Fruit fly (Drosophila melanogaster) Kc167 (cell line): Measurements from ENCODE around the gene CG2604.

Source experiments
- Myc ChIP-seq: fragments of >200 bp; optimal IDR thresholded peaks from 2 replicates; lab custom pipeline; 2017; ENCODE audit warnings: missing external identifiers
- Sin3A ChIP-seq: fragments of >200 bp; optimal IDR thresholded peaks from 2 replicates; lab custom pipeline; 2018; ENCODE audit warnings: missing external identifiers
- h ChIP-seq: fragments of >200 bp; optimal IDR thresholded peaks from 3 replicates; lab custom pipeline; 2018; ENCODE audit warnings: missing external identifiers
- insv ChIP-seq: fragments of >200 bp; optimal IDR thresholded peaks from 3 replicates; lab custom pipeline; 2018; ENCODE audit warnings: missing external identifiers
- psq ChIP-seq: fragments of >200 bp; optimal IDR thresholded peaks from 2 replicates; lab custom pipeline; 2017; ENCODE audit warnings: missing external identifiers
- ttk ChIP-seq: sonication (Bioruptor generic); optimal IDR thresholded peaks from 2 replicates; lab custom pipeline; 2017; ENCODE audit warnings: missing external identifiers

The CG2604 gene

dm6 chr3R:5223135-5223534 lies at the start of gene CG2604:
TSS of gene CG2604 (minus strand) at chr3R:5223365.
- TF ChIP-seq h (lab: Kevin White, UChicago), result no peak
- no peak for TF ChIP-seq insv (lab: Kevin White, UChicago)
- TF ChIP-seq psq, result no peak
- no peak for TF ChIP-seq Myc (lab: Kevin White, UChicago)
- no peak for TF ChIP-seq Sin3A (lab: Kevin White, UChicago)
- TF ChIP-seq ttk, result no peak

dm6 chr3R:5270806-5271205 lies 47.6 kb upstream of the CG2604 start:
- TF ChIP-seq psq (no peak), Sin3A (lab: Kevin White, UChicago) (no peak), Myc (lab: Kevin White, UChicago) (no peak)

dm6 chr3R:5268495-5268894 lies 45.3 kb upstream of the CG2604 start:
- no peak for TF ChIP-seq ttk
- no peak for TF ChIP-seq h (lab: Kevin White, UChicago)
- no peak for TF ChIP-seq insv (lab: Kevin White, UChicago)
- no peak for TF ChIP-seq psq
- TF ChIP-seq Sin3A (lab: Kevin White, UChicago), result no peak
- TF ChIP-seq Myc (lab: Kevin White, UChicago), result no peak

- TF ChIP-seq ttk (no peak), Sin3A (lab: Kevin White, UChicago) (no peak), insv (lab: Kevin White, UChicago) (no peak), h (lab: Kevin White, UChicago) (no peak), Myc (lab: Kevin White, UChicago) (no peak), psq (no peak)
Observed at dm6 chr3R:5266282-5266681, 43.1 kb upstream of the CG2604 start.

dm6 chr3R:5264251-5265098 lies 41.3 kb upstream of the CG2604 start:
- no peak for TF ChIP-seq h (lab: Kevin White, UChicago)
- TF ChIP-seq ttk, result no peak
- no peak for TF ChIP-seq Myc (lab: Kevin White, UChicago)
- no peak for TF ChIP-seq psq
- TF ChIP-seq insv (lab: Kevin White, UChicago), result no peak
- TF ChIP-seq Sin3A (lab: Kevin White, UChicago), result no peak

dm6 chr3R:5263311-5264250 lies 40.4 kb upstream of the CG2604 start:
- TF ChIP-seq psq, result no peak
- TF ChIP-seq Sin3A (lab: Kevin White, UChicago), result no peak
- TF ChIP-seq Myc (lab: Kevin White, UChicago), result no peak
- no peak for TF ChIP-seq ttk
- TF ChIP-seq insv (lab: Kevin White, UChicago), result no peak
- TF ChIP-seq h (lab: Kevin White, UChicago), result no peak

- TF ChIP-seq insv (lab: Kevin White, UChicago) (no peak), h (lab: Kevin White, UChicago) (no peak), Sin3A (lab: Kevin White, UChicago) (no peak), Myc (lab: Kevin White, UChicago) (no peak), ttk (no peak), psq (no peak)
Observed at dm6 chr3R:5262592-5262991, 39.4 kb upstream of the CG2604 start, which contains the start of gene Tim17a2. TSS of gene Tim17a2 (minus strand) at chr3R:5262692.

- TF ChIP-seq Myc (lab: Kevin White, UChicago) (no peak), insv (lab: Kevin White, UChicago) (no peak), psq (no peak), ttk (no peak), h (lab: Kevin White, UChicago) (no peak), Sin3A (lab: Kevin White, UChicago) (no peak)
Observed at dm6 chr3R:5261996-5262535, 38.9 kb upstream of the CG2604 start.

dm6 chr3R:5261262-5261661 lies 38.1 kb upstream of the CG2604 start:
- no peak for TF ChIP-seq insv (lab: Kevin White, UChicago)
- no peak for TF ChIP-seq ttk
- no peak for TF ChIP-seq h (lab: Kevin White, UChicago)
- no peak for TF ChIP-seq Sin3A (lab: Kevin White, UChicago)
- no peak for TF ChIP-seq psq
- no peak for TF ChIP-seq Myc (lab: Kevin White, UChicago)

- TF ChIP-seq ttk (no peak), h (lab: Kevin White, UChicago) (no peak), Sin3A (lab: Kevin White, UChicago) (no peak), psq (no peak), insv (lab: Kevin White, UChicago) (no peak), Myc (lab: Kevin White, UChicago) (no peak)
Observed at dm6 chr3R:5257147-5257487, 34.0 kb upstream of the CG2604 start.

dm6 chr3R:5256462-5257146 lies 33.4 kb upstream of the CG2604 start, which contains the start of the genes Enoph and Hph:
TSS of gene Enoph (minus strand) at chr3R:5256681.
TSS of gene Hph (plus strand) at chr3R:5257037.
- no peak for TF ChIP-seq psq
- TF ChIP-seq insv (lab: Kevin White, UChicago), result no peak
- no peak for TF ChIP-seq h (lab: Kevin White, UChicago)
- no peak for TF ChIP-seq Sin3A (lab: Kevin White, UChicago)
- TF ChIP-seq Myc (lab: Kevin White, UChicago), result no peak
- no peak for TF ChIP-seq ttk
